Fruit fly (Drosophila melanogaster) whole organism, adult: ENCODE data around the gene crol.

ENCODE experiments used
- CG33017 ChIP-seq: fragments of 200-800 bp; sonication (Bioruptor generic); optimal IDR thresholded peaks from 2 replicates; lab custom pipeline; 2018; ENCODE audit warnings: missing biosample characterization, mild to moderate bottlenecking, missing genetic modification characterization, moderate library complexity
- CG5204 ChIP-seq: fragments of 200-800 bp; sonication (Bioruptor generic); optimal IDR thresholded peaks from 2 replicates; lab custom pipeline; 2016; ENCODE audit warnings: missing biosample characterization, missing genetic modification characterization
- CG7045 ChIP-seq: fragments of 200-800 bp; sonication (Bioruptor generic); optimal IDR thresholded peaks from 2 replicates; lab custom pipeline; 2017; ENCODE audit warnings: missing biosample characterization, mild to moderate bottlenecking, missing genetic modification characterization
- CG7101 ChIP-seq: fragments of 200-800 bp; sonication (Bioruptor generic); optimal IDR thresholded peaks from 2 replicates; lab custom pipeline; 2018; ENCODE audit warnings: missing biosample characterization, mild to moderate bottlenecking, missing genetic modification characterization, moderate library complexity
- Clk ChIP-seq: fragments of 200-800 bp; sonication (Bioruptor generic); optimal IDR thresholded peaks from 2 replicates; lab custom pipeline; 2017; ENCODE audit warnings: missing biosample characterization, missing genetic modification characterization
- Crg-1 ChIP-seq: fragments of 200-800 bp; sonication (Bioruptor generic); optimal IDR thresholded peaks from 2 replicates; lab custom pipeline; 2016; ENCODE audit warnings: missing biosample characterization, missing genetic modification characterization
- Mnt ChIP-seq: fragments of 200-800 bp; sonication (Bioruptor generic); optimal IDR thresholded peaks from 2 replicates; lab custom pipeline; 2016; ENCODE audit warnings: missing biosample characterization, mild to moderate bottlenecking, missing genetic modification characterization
- bab1 ChIP-seq: fragments of 200-800 bp; sonication (Bioruptor generic); optimal IDR thresholded peaks from 3 replicates; lab custom pipeline; 2019; ENCODE audit warnings: missing biosample characterization, mild to moderate bottlenecking, missing genetic modification characterization, moderate library complexity
- kay ChIP-seq: fragments of 200-800 bp; sonication (Bioruptor generic); peaks from one replicate; lab custom pipeline; 2016; ENCODE audit warnings: missing biosample characterization, missing genetic modification characterization, borderline replicate concordance
- pad ChIP-seq: fragments of 200-800 bp; sonication (Bioruptor generic); optimal IDR thresholded peaks from 3 replicates; lab custom pipeline; 2017; ENCODE audit warnings: missing biosample characterization, missing genetic modification characterization, mild to moderate bottlenecking, moderate library complexity, missing genetic modification reagents

DNA sequence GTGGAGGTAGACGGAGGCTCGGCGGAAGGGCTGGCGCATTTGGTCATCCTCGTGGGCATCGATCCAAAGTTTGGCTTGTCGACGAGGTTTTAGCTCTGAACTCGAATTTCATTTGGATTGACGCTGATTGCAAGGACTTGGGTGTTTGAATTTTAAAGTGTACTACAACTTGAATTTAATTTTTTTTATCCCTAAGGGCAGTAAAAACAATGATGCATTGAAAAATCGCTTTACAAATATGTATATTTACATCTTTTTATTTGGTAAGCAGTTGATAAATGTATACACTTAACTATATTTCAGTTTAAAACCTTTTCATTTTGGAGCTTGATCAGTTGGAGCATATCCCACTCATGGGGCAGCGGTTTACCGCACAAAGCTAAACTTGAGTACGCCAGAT lies 17.0 kb downstream of the crol start, which contains the start of gene Tsp33B:
- TF ChIP-seq Mnt (no peak), kay (GFP tag; lab: Kevin White, UChicago) (no peak), bab1 (no peak), CG7101 (tag; lab: Kevin White, UChicago) (no peak), pad (GFP tag; lab: Kevin White, UChicago) (no peak), CG7045 (no peak), CG33017 (tag; lab: Kevin White, UChicago) (no peak), Clk (GFP tag; lab: Kevin White, UChicago) (no peak), Crg-1 (GFP tag; lab: Kevin White, UChicago) (no peak), CG5204 (GFP tag; lab: Kevin White, UChicago) (no peak)
